Fruit fly (Drosophila melanogaster): ENCODE results near the gene CG43235.

CG43235 gene

DNA sequence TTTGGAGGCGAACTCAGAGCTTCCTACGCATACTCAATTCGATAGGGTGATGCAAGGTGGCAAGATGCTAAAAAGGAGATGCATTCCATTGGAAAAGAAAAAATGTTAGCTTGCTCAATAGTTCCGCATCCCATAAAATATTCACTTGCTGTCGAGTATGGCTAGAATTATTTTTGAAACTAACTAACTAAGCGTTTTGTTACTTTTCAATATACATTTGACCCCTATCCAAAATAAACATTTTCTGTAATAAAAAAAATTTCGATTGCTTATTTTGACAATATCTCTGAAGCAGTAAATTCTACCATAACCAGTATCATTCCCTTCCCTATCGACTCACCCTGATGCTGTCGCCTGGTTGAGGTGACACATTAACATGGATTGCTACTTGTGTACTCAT is 10.7 kb downstream of the CG43235 start:
- peak; percentile 82 for TF ChIP-seq HLH106 (tag; optimal IDR thresholded peaks at IDR 0.05)
- no peak for TF ChIP-seq Hr83 (GFP tag; optimal IDR thresholded peaks at IDR 0.05; ENCODE audit: poor library complexity, severe bottlenecking)
- peak in 1 of 2 experiments; percentile 79 for TF ChIP-seq foxo (GFP tag; optimal IDR thresholded peaks at IDR 0.05)
- TF ChIP-seq Rel (GFP tag; optimal IDR thresholded peaks at IDR 0.05) = no peak
- no peak for TF ChIP-seq Rel (tag; optimal IDR thresholded peaks at IDR 0.05)
- TF ChIP-seq CrebA (GFP tag; optimal IDR thresholded peaks at IDR 0.05; ENCODE audit: borderline replicate concordance) = no peak
- TF ChIP-seq OdsH (GFP tag; optimal IDR thresholded peaks at IDR 0.05) = peak; percentile 79
- TF ChIP-seq lola (GFP tag; optimal IDR thresholded peaks at IDR 0.05) = no peak
- peak; percentile 77 for TF ChIP-seq Sp1 (GFP tag; optimal IDR thresholded peaks at IDR 0.05)
- no peak for TF ChIP-seq sage (GFP tag; optimal IDR thresholded peaks at IDR 0.05)
- TF ChIP-seq dsf (GFP tag; optimal IDR thresholded peaks at IDR 0.05; ENCODE audit: borderline replicate concordance) = no peak
- TF ChIP-seq GATAd (GFP tag; optimal IDR thresholded peaks at IDR 0.05) = no peak
- TF ChIP-seq jim (GFP tag; optimal IDR thresholded peaks at IDR 0.05) = no peak
- peak; percentile 67 for TF ChIP-seq Hnf4 (GFP tag; optimal IDR thresholded peaks at IDR 0.05)
- TF ChIP-seq CG32264 (GFP tag; optimal IDR thresholded peaks at IDR 0.05) = peak; percentile 30
- no peak for TF ChIP-seq Myc (optimal IDR thresholded peaks at IDR 0.05)
- peak; percentile 67 for TF ChIP-seq psq (GFP tag; optimal IDR thresholded peaks at IDR 0.05)
- TF ChIP-seq N (GFP tag; optimal IDR thresholded peaks at IDR 0.05) = no peak
- peak; percentile 79 for TF ChIP-seq fru (GFP tag; optimal IDR thresholded peaks at IDR 0.05)
- TF ChIP-seq usp (GFP tag; optimal IDR thresholded peaks at IDR 0.05) = no peak
- TF ChIP-seq Vsx2 (GFP tag; optimal IDR thresholded peaks at IDR 0.05; ENCODE audit: partially characterized antibody) = no peak
- TF ChIP-seq brk (GFP tag; optimal IDR thresholded peaks at IDR 0.05) = no peak
- TF ChIP-seq woc (GFP tag; optimal IDR thresholded peaks at IDR 0.05) = peak; percentile 37
- TF ChIP-seq Jra (GFP tag; optimal IDR thresholded peaks at IDR 0.05) = peak; percentile 34
- peak; percentile 42 for TF ChIP-seq CG9705 (GFP tag; optimal IDR thresholded peaks at IDR 0.05)
- no peak for TF ChIP-seq dl (GFP tag; optimal IDR thresholded peaks at IDR 0.05; ENCODE audit: insufficient read depth in 1 of 2, partially characterized antibody in 2 of 2)
- TF ChIP-seq sv (GFP tag; optimal IDR thresholded peaks at IDR 0.05) = no peak
- TF ChIP-seq br (GFP tag; optimal IDR thresholded peaks at IDR 0.05) = peak; percentile 84
- no peak for TF ChIP-seq Dif (GFP tag; optimal IDR thresholded peaks at IDR 0.05; ENCODE audit: partially characterized antibody)
- TF ChIP-seq rgr (GFP tag; optimal IDR thresholded peaks at IDR 0.05) = peak; percentile 74
- TF ChIP-seq Mio (GFP tag; optimal IDR thresholded peaks at IDR 0.05) = no peak
- TF ChIP-seq h (GFP tag; optimal IDR thresholded peaks at IDR 0.05) = peak; percentile 77
- TF ChIP-seq Abd-B (GFP tag; optimal IDR thresholded peaks at IDR 0.05) = no peak
- no peak for TF ChIP-seq Hr78 (GFP tag; optimal IDR thresholded peaks at IDR 0.05)
- TF ChIP-seq dmrt93B (GFP tag; optimal IDR thresholded peaks at IDR 0.05) = peak; percentile 61
- TF ChIP-seq pan (optimal IDR thresholded peaks at IDR 0.05) = no peak
- peak; percentile 75 for TF ChIP-seq tai (GFP tag; optimal IDR thresholded peaks at IDR 0.05)
- peak; percentile 82 for TF ChIP-seq ey (GFP tag; optimal IDR thresholded peaks at IDR 0.05)
- TF ChIP-seq Dfd (GFP tag; optimal IDR thresholded peaks at IDR 0.05) = no peak

DNA sequence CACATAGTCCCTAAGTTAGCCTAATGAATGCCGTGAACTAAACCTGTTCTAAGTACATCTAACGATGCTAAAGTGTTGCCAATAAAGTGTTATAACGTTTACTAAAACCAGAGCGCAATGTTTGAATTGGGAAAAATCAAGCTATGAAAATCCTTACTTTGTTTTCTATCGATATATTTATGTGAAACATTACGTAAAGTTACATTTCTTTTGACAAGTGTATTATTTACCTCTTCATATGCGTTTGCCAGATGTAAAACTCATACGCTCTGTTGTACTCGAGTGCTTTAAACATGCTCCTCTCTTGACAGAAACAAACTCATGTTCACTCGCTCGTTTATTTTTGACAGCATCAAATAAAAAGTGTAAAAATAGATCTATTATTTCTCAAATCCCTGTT is 17.8 kb downstream of the CG43235 start, which contains the start of gene Ntl:
Ntl (plus strand) TSS at position 301 of the 400 bp plus-strand sequence.
- no peak for TF ChIP-seq GATAd (GFP tag; optimal IDR thresholded peaks at IDR 0.05)
- no peak for TF ChIP-seq lola (GFP tag; optimal IDR thresholded peaks at IDR 0.05)
- TF ChIP-seq Abd-B (GFP tag; optimal IDR thresholded peaks at IDR 0.05) = no peak
- no peak for TF ChIP-seq br (GFP tag; optimal IDR thresholded peaks at IDR 0.05)
- TF ChIP-seq N (GFP tag; optimal IDR thresholded peaks at IDR 0.05) = no peak
- no peak for TF ChIP-seq brk (GFP tag; optimal IDR thresholded peaks at IDR 0.05)
- no peak for TF ChIP-seq Rel (GFP tag; optimal IDR thresholded peaks at IDR 0.05)
- TF ChIP-seq Rel (tag; optimal IDR thresholded peaks at IDR 0.05) = no peak
- TF ChIP-seq dmrt93B (GFP tag; optimal IDR thresholded peaks at IDR 0.05) = no peak
- no peak for TF ChIP-seq Myc (optimal IDR thresholded peaks at IDR 0.05)
- no peak for TF ChIP-seq psq (GFP tag; optimal IDR thresholded peaks at IDR 0.05)
- no peak for TF ChIP-seq rgr (GFP tag; optimal IDR thresholded peaks at IDR 0.05)
- TF ChIP-seq usp (GFP tag; optimal IDR thresholded peaks at IDR 0.05) = no peak
- TF ChIP-seq jim (GFP tag; optimal IDR thresholded peaks at IDR 0.05) = no peak
